Fruit fly (Drosophila melanogaster): ENCODE measurements around the gene Srg1.

- TF ChIP-seq topi (GFP tag; optimal IDR thresholded peaks at IDR 0.05) (no peak), Met (GFP tag; optimal IDR thresholded peaks at IDR 0.05) (no peak), Hr38 (GFP tag; optimal IDR thresholded peaks at IDR 0.05) (no peak), CG6854 (GFP tag; optimal IDR thresholded peaks at IDR 0.05) (no peak), CG4318 (GFP tag; optimal IDR thresholded peaks at IDR 0.05) (no peak), CG10669 (GFP tag; optimal IDR thresholded peaks at IDR 0.05) (no peak), Gug (GFP tag; IDR thresholded peaks at IDR 0.05) (no peak), dac (GFP tag; optimal IDR thresholded peaks at IDR 0.05) (no peak), CG8119 (GFP tag; IDR thresholded peaks at IDR 0.05) (no peak), Sox102F (GFP tag; optimal IDR thresholded peaks at IDR 0.05) (no peak), cyc (GFP tag; optimal IDR thresholded peaks at IDR 0.05) (no peak), Lpt (GFP tag; optimal IDR thresholded peaks at IDR 0.05) (no peak), CG11902 (GFP tag; optimal IDR thresholded peaks at IDR 0.05) (no peak), net (GFP tag; optimal IDR thresholded peaks at IDR 0.05) (no peak)
These were observed 18.3 kb downstream of the Srg1 start for dm6 chr3R:24845952-24846848.
